Worm (Caenorhabditis elegans): ENCODE measurements around the gene ZK669.2.

ZK669.2 gene

DNA sequence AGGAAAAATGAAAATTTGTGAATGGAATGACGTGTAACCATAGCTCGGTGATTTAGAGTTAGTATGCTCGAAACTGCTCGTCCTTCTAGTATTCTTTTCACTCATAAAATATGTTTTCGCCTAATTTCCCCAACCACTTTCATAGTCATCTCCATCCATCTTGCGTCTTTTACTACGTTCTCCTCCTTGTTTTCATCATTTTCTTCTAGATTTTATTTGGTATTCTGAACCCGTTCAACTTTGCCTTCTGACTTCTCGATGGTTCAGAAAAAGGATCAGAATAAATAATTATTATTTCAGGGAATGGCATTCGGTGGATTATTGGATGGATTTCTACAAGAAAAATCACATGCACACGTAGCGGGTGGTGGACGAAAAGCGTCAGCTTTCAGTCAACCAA, 20.6 kb upstream of the ZK669.2 start, which contains the start of gene C04H4.1:
TSS of gene C04H4.1 (plus strand) at position 301 of the 400 bp plus-strand sequence.
- TF ChIP-seq mep-1 (tag; optimal IDR thresholded peaks at IDR 0.05), result no peak
- TF ChIP-seq sem-2 (GFP tag; optimal IDR thresholded peaks at IDR 0.05), result no peak
- no peak for TF ChIP-seq cnd-1 (tag; optimal IDR thresholded peaks at IDR 0.05)
- TF ChIP-seq nhr-2 (tag; optimal IDR thresholded peaks at IDR 0.05), result no peak
- no peak for TF ChIP-seq flh-1 (GFP tag; optimal IDR thresholded peaks at IDR 0.05)
- TF ChIP-seq hlh-1 (tag; optimal IDR thresholded peaks at IDR 0.05), result no peak
- TF ChIP-seq nhr-28 (tag; optimal IDR thresholded peaks at IDR 0.05), result no peak
- no peak for TF ChIP-seq lin-13 (tag; optimal IDR thresholded peaks at IDR 0.05)
- no peak for TF ChIP-seq elt-1 (tag; optimal IDR thresholded peaks at IDR 0.05; ENCODE audit: borderline replicate concordance, insufficient read depth)
- no peak for TF ChIP-seq nhr-12 (tag; optimal IDR thresholded peaks at IDR 0.05)
- no peak for TF ChIP-seq lsy-2 (tag; optimal IDR thresholded peaks at IDR 0.05)

DNA sequence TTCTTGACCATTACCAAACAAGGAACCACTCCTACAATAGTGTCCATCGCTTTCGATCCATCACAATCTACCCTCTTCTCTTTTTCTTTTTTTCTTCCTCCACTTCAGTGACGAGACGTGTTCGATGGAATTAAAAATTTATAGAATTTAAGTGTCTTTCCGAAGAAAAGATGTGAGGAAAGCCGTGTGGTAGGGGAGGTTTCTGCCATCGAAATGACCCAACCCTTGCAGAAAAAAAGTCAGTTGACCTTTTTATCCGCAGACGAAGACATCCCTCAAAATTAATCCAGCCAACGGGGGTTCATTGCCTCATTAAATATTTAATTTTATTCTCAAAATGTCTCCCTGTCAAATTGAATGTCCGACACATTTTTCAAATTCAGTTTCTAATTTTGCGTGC, 17.6 kb upstream of the ZK669.2 start:
- TF ChIP-seq nhr-237 (tag; optimal IDR thresholded peaks at IDR 0.05) (no peak), zip-8 (tag; optimal IDR thresholded peaks at IDR 0.05) (no peak), elt-1 (tag; optimal IDR thresholded peaks at IDR 0.05; ENCODE audit: borderline replicate concordance, insufficient read depth) (no peak), ceh-43 (GFP tag; optimal IDR thresholded peaks at IDR 0.05) (no peak), blmp-1 (tag; optimal IDR thresholded peaks at IDR 0.05) (no peak), nhr-2 (tag; optimal IDR thresholded peaks at IDR 0.05) (no peak), mab-5 (tag; optimal IDR thresholded peaks at IDR 0.05) (no peak), lsy-2 (tag; optimal IDR thresholded peaks at IDR 0.05) (no peak), M03D4.4 (tag; optimal IDR thresholded peaks at IDR 0.05) (no peak), ces-1 (GFP tag; optimal IDR thresholded peaks at IDR 0.05) (no peak), sptf-1 (tag; optimal IDR thresholded peaks at IDR 0.05) (no peak), ztf-11 (tag; optimal IDR thresholded peaks at IDR 0.05) (no peak), ham-2 (GFP tag; optimal IDR thresholded peaks at IDR 0.05) (no peak), unc-62 (GFP tag; optimal IDR thresholded peaks at IDR 0.05) (no peak)

DNA sequence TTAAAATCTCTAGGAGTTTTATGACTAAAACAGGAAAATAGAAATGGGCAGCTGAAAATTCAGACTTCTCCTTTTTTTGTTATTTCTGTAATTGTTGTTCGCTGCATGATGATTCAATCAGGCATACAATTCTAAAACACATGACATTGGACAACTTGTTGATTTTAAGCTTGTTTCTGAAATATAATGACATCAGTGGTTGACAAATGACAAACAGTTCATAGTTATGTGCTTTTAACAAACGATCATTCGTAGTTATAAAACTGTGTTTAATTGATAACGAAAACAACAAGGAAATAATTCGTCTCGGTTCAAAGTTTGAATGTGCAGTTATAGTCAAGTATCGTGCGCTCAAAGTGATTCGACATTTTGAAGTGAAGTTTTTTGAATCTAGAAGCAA, 10.3 kb upstream of the ZK669.2 start:
- no peak for TF ChIP-seq ceh-83 (GFP tag; optimal IDR thresholded peaks at IDR 0.05)
- no peak for TF ChIP-seq sptf-1 (tag; optimal IDR thresholded peaks at IDR 0.05)
- TF ChIP-seq ceh-43 (GFP tag; optimal IDR thresholded peaks at IDR 0.05), result no peak
- TF ChIP-seq lin-13 (tag; optimal IDR thresholded peaks at IDR 0.05), result no peak
- no peak for TF ChIP-seq pha-4 (tag; optimal IDR thresholded peaks at IDR 0.05)
- no peak for TF ChIP-seq mab-5 (tag; optimal IDR thresholded peaks at IDR 0.05)
- TF ChIP-seq nhr-12 (tag; optimal IDR thresholded peaks at IDR 0.05), result no peak
- no peak for TF ChIP-seq elt-1 (tag; optimal IDR thresholded peaks at IDR 0.05; ENCODE audit: borderline replicate concordance, insufficient read depth)
- no peak for TF ChIP-seq nhr-28 (tag; optimal IDR thresholded peaks at IDR 0.05)
- no peak for TF ChIP-seq drap-1 (GFP tag; optimal IDR thresholded peaks at IDR 0.05)
- TF ChIP-seq elt-3 (tag; optimal IDR thresholded peaks at IDR 0.05), result no peak
- TF ChIP-seq nhr-237 (tag; optimal IDR thresholded peaks at IDR 0.05), result no peak
- no peak for TF ChIP-seq ceh-39 (tag; optimal IDR thresholded peaks at IDR 0.05)
- no peak for TF ChIP-seq mls-2 (tag; optimal IDR thresholded peaks at IDR 0.05)
- TF ChIP-seq ztf-11 (tag; optimal IDR thresholded peaks at IDR 0.05), result no peak
- TF ChIP-seq nhr-76 (tag; optimal IDR thresholded peaks at IDR 0.05), result no peak
- no peak for TF ChIP-seq unc-120 (tag; optimal IDR thresholded peaks at IDR 0.05; ENCODE audit: poor library complexity, severe bottlenecking)
- no peak for TF ChIP-seq lsy-2 (tag; optimal IDR thresholded peaks at IDR 0.05)

DNA sequence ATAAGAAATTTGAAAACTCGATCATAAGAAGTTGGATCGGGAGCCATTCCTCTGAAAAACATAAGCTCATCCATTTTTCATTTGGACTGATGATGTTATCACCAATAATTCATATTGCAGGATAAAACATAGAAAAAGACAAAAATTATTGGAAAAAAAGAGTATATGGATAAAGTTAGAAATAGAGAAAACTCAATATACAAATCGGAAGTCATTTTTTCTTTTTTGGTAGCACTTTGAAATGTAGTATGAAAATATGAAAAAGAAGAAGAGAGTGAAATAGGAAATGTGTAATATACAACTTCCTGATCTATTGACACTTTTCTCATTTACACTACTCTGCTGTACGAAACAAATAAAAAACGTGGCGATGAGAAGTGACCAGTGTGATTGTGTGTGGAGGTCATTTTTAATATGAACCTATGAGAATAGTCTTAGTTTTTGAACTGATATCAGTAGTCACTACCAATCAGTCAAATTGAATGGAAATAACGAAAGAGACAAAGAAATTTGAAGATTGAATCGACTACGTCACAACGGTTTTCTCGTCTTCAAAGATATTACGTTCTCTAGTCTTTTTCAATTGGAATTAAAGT, 8.9 kb upstream of the ZK669.2 start, which contains the start of gene ZK669.5:
TSS of gene ZK669.5 (minus strand) at position 51 of the 596 bp plus-strand sequence.
- TF ChIP-seq ceh-43 (GFP tag; optimal IDR thresholded peaks at IDR 0.05) (no peak), hlh-1 (tag; optimal IDR thresholded peaks at IDR 0.05) (no peak)

DNA sequence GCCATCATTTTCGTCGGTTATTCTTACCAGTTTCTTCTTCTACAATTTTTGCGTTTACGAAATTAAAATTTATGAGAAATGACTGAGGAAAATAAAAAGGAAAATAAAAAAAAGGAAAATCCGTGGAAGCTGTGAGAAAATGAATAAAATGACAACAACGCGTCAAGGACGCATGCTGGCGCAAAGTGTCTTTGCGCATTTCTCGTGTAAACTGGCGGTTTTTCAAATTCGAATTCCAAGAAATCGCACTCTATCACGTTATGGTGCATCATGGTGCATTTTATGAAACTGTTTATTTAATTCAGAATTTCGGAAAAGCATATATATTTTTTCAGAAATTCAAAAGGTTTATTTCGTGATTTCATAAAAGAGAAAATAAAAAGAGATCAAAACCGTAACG, 7.2 kb upstream of the ZK669.2 start, which contains the start of gene dbt-1:
TSS of gene dbt-1 (minus strand) at position 39 of the 400 bp plus-strand sequence.
- TF ChIP-seq unc-120 (tag; optimal IDR thresholded peaks at IDR 0.05; ENCODE audit: poor library complexity, severe bottlenecking) (no peak), ceh-83 (GFP tag; optimal IDR thresholded peaks at IDR 0.05) (no peak), unc-62 (GFP tag; optimal IDR thresholded peaks at IDR 0.05) (peak; percentile 3), elt-3 (tag; optimal IDR thresholded peaks at IDR 0.05) (no peak), nhr-237 (tag; optimal IDR thresholded peaks at IDR 0.05) (peak; percentile 64), hlh-1 (tag; optimal IDR thresholded peaks at IDR 0.05) (peak; percentile 51), ces-1 (GFP tag; optimal IDR thresholded peaks at IDR 0.05) (peak; percentile 38), nhr-12 (tag; optimal IDR thresholded peaks at IDR 0.05) (no peak), ztf-11 (tag; optimal IDR thresholded peaks at IDR 0.05) (no peak), lin-13 (tag; optimal IDR thresholded peaks at IDR 0.05) (peak; percentile 45), lsy-2 (tag; optimal IDR thresholded peaks at IDR 0.05) (peak; percentile 74), mls-2 (tag; optimal IDR thresholded peaks at IDR 0.05) (no peak), snpc-4 (tag; optimal IDR thresholded peaks at IDR 0.05) (no peak), elt-1 (tag; optimal IDR thresholded peaks at IDR 0.05; ENCODE audit: borderline replicate concordance, insufficient read depth) (no peak), blmp-1 (tag; optimal IDR thresholded peaks at IDR 0.05) (no peak), mep-1 (tag; optimal IDR thresholded peaks at IDR 0.05) (peak; percentile 65), unc-39 (tag; optimal IDR thresholded peaks at IDR 0.05) (no peak), ceh-43 (GFP tag; optimal IDR thresholded peaks at IDR 0.05) (no peak), lin-32 (GFP tag; optimal IDR thresholded peaks at IDR 0.05) (no peak), zip-8 (tag; optimal IDR thresholded peaks at IDR 0.05) (no peak), ham-2 (GFP tag; optimal IDR thresholded peaks at IDR 0.05) (no peak), pha-4 (tag; optimal IDR thresholded peaks at IDR 0.05) (peak; percentile 71), sptf-1 (tag; optimal IDR thresholded peaks at IDR 0.05) (no peak), drap-1 (GFP tag; optimal IDR thresholded peaks at IDR 0.05) (no peak), flh-1 (GFP tag; optimal IDR thresholded peaks at IDR 0.05) (no peak), M03D4.4 (tag; optimal IDR thresholded peaks at IDR 0.05) (no peak), nhr-2 (tag; optimal IDR thresholded peaks at IDR 0.05) (no peak), nhr-28 (tag; optimal IDR thresholded peaks at IDR 0.05) (no peak), tbx-8 (GFP tag; optimal IDR thresholded peaks at IDR 0.05) (no peak), ceh-39 (tag; optimal IDR thresholded peaks at IDR 0.05) (no peak)

All from whole organism, mixed stage, embryonic.